Worm (Caenorhabditis elegans): ENCODE results near the gene Y69E1A.1.

- TF ChIP-seq ztf-6 (GFP tag; IDR thresholded peaks at IDR 0.05) (no peak), pha-4 (tag; optimal IDR thresholded peaks at IDR 0.05) (no peak), K12H6.12 (tag; optimal IDR thresholded peaks at IDR 0.05) (no peak), fkh-3 (tag; optimal IDR thresholded peaks at IDR 0.05) (no peak)
These were observed 16.0 kb upstream of the Y69E1A.1 start for ce11 chrIV:10964688-10965087.

All from whole organism, young adult.